Worm (Caenorhabditis elegans) whole organism, L3 larva: ENCODE data around the gene Y15E3A.4.

Experiments
- ZK546.5 ChIP-seq: sonication (generic microtip); optimal IDR thresholded peaks from 2 replicates; lab custom pipeline; 2017; ENCODE audit warnings: missing biosample characterization, missing genetic modification characterization
- aly-2 ChIP-seq: fragments of 150-350 bp; optimal IDR thresholded peaks from 2 replicates; lab custom pipeline; 2014; ENCODE audit warnings: missing biosample characterization, missing genetic modification characterization
- ama-1 ChIP-seq: fragments of 150-350 bp; optimal IDR thresholded peaks from 2 replicates; lab custom pipeline; 2018
- ceh-16 ChIP-seq: sonication (generic microtip); optimal IDR thresholded peaks from 2 replicates; lab custom pipeline; 2017; ENCODE audit warnings: missing biosample characterization, missing genetic modification characterization
- ceh-28 ChIP-seq: fragments of 150-350 bp; optimal IDR thresholded peaks from 2 replicates; lab custom pipeline; 2014; ENCODE audit warnings: missing biosample characterization, missing genetic modification reagents, missing genetic modification characterization
- ceh-9 ChIP-seq: sonication (generic microtip); optimal IDR thresholded peaks from 2 replicates; lab custom pipeline; 2018; ENCODE audit warnings: missing biosample characterization, missing genetic modification characterization
- daf-12 ChIP-seq: fragments of 150-350 bp; optimal IDR thresholded peaks from 2 replicates; lab custom pipeline; 2014; ENCODE audit warnings: missing biosample characterization, missing genetic modification reagents, missing genetic modification characterization
- egl-27 ChIP-seq: sonication (generic microtip); optimal IDR thresholded peaks from 4 replicates; lab custom pipeline; 2017; ENCODE audit warnings: missing biosample characterization, missing genetic modification reagents, missing genetic modification characterization
- egl-5 ChIP-seq: fragments of 150-350 bp; optimal IDR thresholded peaks from 2 replicates; lab custom pipeline; 2017; ENCODE audit warnings: missing biosample characterization, missing genetic modification reagents, missing genetic modification characterization, inconsistent platforms
- elt-1 ChIP-seq: fragments of 150-350 bp; optimal IDR thresholded peaks from 2 replicates; lab custom pipeline; 2014; ENCODE audit warnings: missing biosample characterization, missing genetic modification characterization
- elt-2 ChIP-seq: sonication (generic microtip); optimal IDR thresholded peaks from 2 replicates; lab custom pipeline; 2016; ENCODE audit warnings: missing genetic modification reagents, mild to moderate bottlenecking, missing genetic modification characterization, missing compliant biosample characterization
- elt-3 ChIP-seq, 3 experiments: fragments of 150-350 bp in 1 of 3; sonication (generic microtip) in 2 of 3; optimal IDR thresholded peaks; 2 replicates in 2 of 3; 4 replicates in 1 of 3; lab custom pipeline; 2014 to 2017; ENCODE audit warnings: missing biosample characterization in 3 of 3, missing genetic modification characterization in 3 of 3
- eor-1 ChIP-seq, 2 experiments: fragments of 150-350 bp; optimal IDR thresholded peaks; 2 replicates each; lab custom pipeline; 2014 to 2018; ENCODE audit warnings: missing biosample characterization in 2 of 2, missing genetic modification characterization in 2 of 2
- fkh-10 ChIP-seq: sonication (generic microtip); optimal IDR thresholded peaks from 2 replicates; lab custom pipeline; 2017; ENCODE audit warnings: missing biosample characterization, missing genetic modification reagents, missing genetic modification characterization
- fkh-2 ChIP-seq: fragments of 150-350 bp; optimal IDR thresholded peaks from 2 replicates; lab custom pipeline; 2014; ENCODE audit warnings: missing biosample characterization, missing genetic modification reagents, missing genetic modification characterization
- fos-1 ChIP-seq: fragments of 150-350 bp; optimal IDR thresholded peaks from 2 replicates; lab custom pipeline; 2014; ENCODE audit warnings: missing biosample characterization, missing genetic modification characterization
- hmg-11 ChIP-seq: sonication (generic microtip); optimal IDR thresholded peaks from 2 replicates; lab custom pipeline; 2016; ENCODE audit warnings: missing genetic modification characterization, missing compliant biosample characterization
- jun-1 ChIP-seq: fragments of 150-350 bp; optimal IDR thresholded peaks from 2 replicates; lab custom pipeline; 2014; ENCODE audit warnings: missing biosample characterization, missing genetic modification reagents, missing genetic modification characterization
- lin-15B ChIP-seq: fragments of 150-350 bp; optimal IDR thresholded peaks from 2 replicates; lab custom pipeline; 2014; ENCODE audit warnings: missing biosample characterization, missing genetic modification characterization
- lin-39 ChIP-seq: fragments of 150-350 bp; optimal IDR thresholded peaks from 2 replicates; lab custom pipeline; 2018; ENCODE audit warnings: missing biosample characterization, missing genetic modification reagents, missing genetic modification characterization
- lsy-12 ChIP-seq: sonication (generic microtip); optimal IDR thresholded peaks from 2 replicates; lab custom pipeline; 2016; ENCODE audit warnings: mild to moderate bottlenecking, missing genetic modification characterization, missing compliant biosample characterization
- mdl-1 ChIP-seq: fragments of 150-350 bp; optimal IDR thresholded peaks from 2 replicates; lab custom pipeline; 2014; ENCODE audit warnings: missing biosample characterization, missing genetic modification characterization
- mml-1 ChIP-seq: fragments of 150-350 bp; sonication (generic microtip); optimal IDR thresholded peaks from 3 replicates; lab custom pipeline; 2014; ENCODE audit warnings: missing biosample characterization, missing genetic modification characterization
- nfya-1 ChIP-seq: sonication (generic microtip); optimal IDR thresholded peaks from 2 replicates; lab custom pipeline; 2017; ENCODE audit warnings: missing genetic modification characterization, mild to moderate bottlenecking, missing compliant biosample characterization, antibody characterized with exemption, moderate library complexity; ENCODE audit not compliant: insufficient read depth
- nhr-11 ChIP-seq: fragments of 150-350 bp; optimal IDR thresholded peaks from 2 replicates; lab custom pipeline; 2014; ENCODE audit warnings: missing biosample characterization, missing genetic modification characterization
- nhr-12 ChIP-seq: fragments of 150-350 bp; optimal IDR thresholded peaks from 2 replicates; lab custom pipeline; 2014; ENCODE audit warnings: missing biosample characterization, missing genetic modification characterization
- nhr-23 ChIP-seq: fragments of 150-350 bp; optimal IDR thresholded peaks from 2 replicates; lab custom pipeline; 2014; ENCODE audit warnings: missing biosample characterization, missing genetic modification reagents, missing genetic modification characterization
- nhr-237 ChIP-seq: fragments of 150-350 bp; optimal IDR thresholded peaks from 2 replicates; lab custom pipeline; 2014; ENCODE audit warnings: missing biosample characterization, missing genetic modification characterization
- nhr-25 ChIP-seq: sonication (generic microtip); optimal IDR thresholded peaks from 2 replicates; lab custom pipeline; 2017; ENCODE audit warnings: missing biosample characterization, missing genetic modification characterization
- nhr-43 ChIP-seq: sonication (generic microtip); optimal IDR thresholded peaks from 2 replicates; lab custom pipeline; 2016; ENCODE audit warnings: mild to moderate bottlenecking, missing genetic modification characterization, missing compliant biosample characterization; ENCODE audit not compliant: poor library complexity, severe bottlenecking
- nhr-67 ChIP-seq: fragments of 150-350 bp; optimal IDR thresholded peaks from 2 replicates; lab custom pipeline; 2014; ENCODE audit warnings: missing biosample characterization, missing genetic modification characterization
- nhr-76 ChIP-seq: fragments of 150-350 bp; sonication (generic microtip); optimal IDR thresholded peaks from 5 replicates; lab custom pipeline; 2014; ENCODE audit warnings: missing biosample characterization, missing genetic modification characterization
- nhr-77 ChIP-seq: fragments of 150-350 bp; optimal IDR thresholded peaks from 2 replicates; lab custom pipeline; 2014; ENCODE audit warnings: missing biosample characterization, missing genetic modification characterization
- pha-4 ChIP-seq: fragments of 150-350 bp; optimal IDR thresholded peaks from 2 replicates; lab custom pipeline; 2014; ENCODE audit warnings: missing biosample characterization, missing genetic modification reagents, missing genetic modification characterization
- pqm-1 ChIP-seq: fragments of 150-350 bp; optimal IDR thresholded peaks from 2 replicates; lab custom pipeline; 2017; ENCODE audit warnings: missing biosample characterization, missing genetic modification characterization, inconsistent platforms
- sea-2 ChIP-seq: fragments of 150-350 bp; sonication (generic microtip); optimal IDR thresholded peaks from 4 replicates; lab custom pipeline; 2014; ENCODE audit warnings: missing biosample characterization, missing genetic modification reagents, missing genetic modification characterization
- skn-1 ChIP-seq: fragments of 150-350 bp; optimal IDR thresholded peaks from 2 replicates; lab custom pipeline; 2014; ENCODE audit warnings: missing biosample characterization, missing genetic modification characterization
- snpc-4 ChIP-seq: fragments of 150-350 bp; optimal IDR thresholded peaks from 2 replicates; lab custom pipeline; 2014; ENCODE audit warnings: missing biosample characterization, missing genetic modification characterization
- tbx-2 ChIP-seq: sonication (generic microtip); optimal IDR thresholded peaks from 2 replicates; lab custom pipeline; 2016; ENCODE audit warnings: mild to moderate bottlenecking, missing genetic modification characterization, missing compliant biosample characterization
- unc-39 ChIP-seq: sonication (generic microtip); optimal IDR thresholded peaks from 4 replicates; lab custom pipeline; 2017; ENCODE audit warnings: missing biosample characterization, missing genetic modification characterization
- unc-62 ChIP-seq: fragments of 150-350 bp; sonication (generic microtip); optimal IDR thresholded peaks from 4 replicates; lab custom pipeline; 2014; ENCODE audit warnings: missing biosample characterization, missing genetic modification reagents, missing genetic modification characterization
- ztf-4 ChIP-seq: fragments of 150-350 bp; optimal IDR thresholded peaks from 2 replicates; lab custom pipeline; 2014; ENCODE audit warnings: missing biosample characterization, missing genetic modification characterization

Gene Y15E3A.4

DNA sequence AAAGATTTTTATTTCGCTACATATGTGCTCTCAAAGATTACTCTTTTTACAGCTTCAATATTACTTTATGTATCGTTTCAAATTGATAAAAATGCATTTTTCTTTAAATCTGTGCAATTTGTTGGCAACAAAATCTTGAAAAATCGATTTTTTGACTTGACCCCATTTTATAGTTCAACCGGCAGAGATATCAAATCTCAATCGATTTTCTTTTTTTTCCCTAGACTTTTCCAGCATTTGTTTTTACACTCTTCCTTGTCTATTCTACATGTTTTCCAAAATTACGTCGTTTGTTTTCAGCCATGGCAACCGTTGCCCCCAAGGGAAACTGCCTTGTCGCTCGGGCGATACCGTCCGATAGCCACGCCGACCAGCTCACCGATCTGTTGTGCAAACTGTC lies 24.2 kb downstream of the Y15E3A.4 start, which contains the start of gene nfki-1:
Gene nfki-1 (plus strand): TSS at position 301 of the 400 bp plus-strand sequence.
- TF ChIP-seq skn-1 (tag; lab: Kevin White, UChicago) = no peak
- no peak for TF ChIP-seq fkh-2 (tag; lab: Kevin White, UChicago)
- TF ChIP-seq hmg-11 (tag; lab: Kevin White, UChicago) = no peak
- no peak for TF ChIP-seq elt-2 (tag; lab: Kevin White, UChicago)
- no peak for TF ChIP-seq ztf-4
- TF ChIP-seq unc-39 (tag; lab: Kevin White, UChicago) = no peak
- no peak for TF ChIP-seq elt-1 (tag; lab: Kevin White, UChicago)
- TF ChIP-seq nfya-1 (tag; lab: Kevin White, UChicago) = no peak
- no peak for TF ChIP-seq nhr-12 (tag; lab: Kevin White, UChicago)
- no peak for TF ChIP-seq lin-15B (tag; lab: Kevin White, UChicago)
- TF ChIP-seq pha-4 (tag; lab: Kevin White, UChicago) = no peak
- TF ChIP-seq nhr-43 (tag; lab: Kevin White, UChicago) = no peak
- TF ChIP-seq mml-1 (tag; lab: Kevin White, UChicago) = no peak
- TF ChIP-seq ama-1 = no peak
- no peak for TF ChIP-seq egl-5 (tag; lab: Kevin White, UChicago)
- TF ChIP-seq nhr-76 (tag; lab: Kevin White, UChicago) = no peak
- no peak for TF ChIP-seq jun-1 (tag; lab: Kevin White, UChicago)
- TF ChIP-seq nhr-237 (tag; lab: Kevin White, UChicago) = no peak
- no peak for TF ChIP-seq ceh-16

DNA sequence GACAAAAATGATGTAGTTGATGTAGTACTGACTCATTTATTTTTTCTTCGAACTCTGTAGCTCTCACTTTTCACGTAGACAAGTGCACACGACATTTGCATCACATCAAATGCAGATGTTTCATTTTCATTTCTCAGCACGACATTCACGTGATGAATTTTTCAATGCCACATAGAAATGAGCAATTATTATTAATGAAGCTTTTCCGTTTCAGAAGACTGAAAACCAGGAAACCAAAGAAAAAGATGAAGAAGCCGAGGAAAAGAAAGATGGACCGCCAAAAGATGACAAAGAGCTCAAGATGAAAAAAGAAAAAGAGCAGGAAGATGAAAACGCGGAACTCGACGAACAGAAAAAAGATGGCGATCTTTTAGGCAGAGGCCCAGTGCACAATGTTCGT lies 24.8 kb downstream of the Y15E3A.4 start:
- no peak for TF ChIP-seq ztf-4
- TF ChIP-seq skn-1 (tag; lab: Kevin White, UChicago) = peak; percentile 23
- TF ChIP-seq nfya-1 (tag; lab: Kevin White, UChicago) = peak; percentile 31
- no peak for TF ChIP-seq fkh-2 (tag; lab: Kevin White, UChicago)
- TF ChIP-seq hmg-11 (tag; lab: Kevin White, UChicago) = peak; percentile 24

DNA sequence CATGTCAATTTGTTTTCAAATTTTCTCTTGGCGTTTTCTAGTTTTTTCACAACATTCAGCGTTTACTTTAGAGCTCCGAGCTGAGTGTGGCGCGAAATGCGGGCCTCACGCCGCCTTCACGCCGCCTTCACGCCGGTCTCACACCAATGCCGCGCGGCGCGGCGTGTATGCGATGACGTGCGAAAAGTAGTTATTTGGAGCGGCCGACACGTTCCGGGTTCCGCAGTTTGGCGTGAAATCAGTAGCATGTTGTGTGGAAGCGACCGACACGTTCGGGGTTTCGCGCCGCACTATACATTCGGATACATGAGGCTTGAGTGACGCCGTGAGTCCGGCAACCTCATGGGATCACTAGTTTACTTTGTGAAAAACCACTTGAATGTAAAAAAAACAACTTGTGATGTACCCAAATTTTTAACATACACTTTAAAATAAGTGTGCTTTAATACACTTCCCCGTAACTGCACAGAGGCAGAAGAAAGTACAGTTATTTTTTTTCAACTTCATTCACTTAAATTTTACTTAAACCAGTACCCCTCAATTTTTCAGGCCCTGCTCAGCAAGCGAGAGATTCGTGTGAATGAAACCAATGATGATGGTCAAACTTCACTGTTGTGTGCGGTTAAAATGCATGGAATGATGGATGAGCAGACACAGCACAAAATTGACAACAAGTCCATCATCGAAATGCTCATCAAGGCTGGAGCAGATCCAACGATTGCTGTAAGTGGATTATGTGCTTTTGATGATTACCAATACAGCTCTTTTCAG lies 31.6 kb downstream of the Y15E3A.4 start:
- TF ChIP-seq snpc-4 (tag; lab: Kevin White, UChicago) (peak; percentile 59), fos-1 (tag; lab: Kevin White, UChicago) (no peak), hmg-11 (tag; lab: Kevin White, UChicago) (no peak), sea-2 (no peak)

DNA sequence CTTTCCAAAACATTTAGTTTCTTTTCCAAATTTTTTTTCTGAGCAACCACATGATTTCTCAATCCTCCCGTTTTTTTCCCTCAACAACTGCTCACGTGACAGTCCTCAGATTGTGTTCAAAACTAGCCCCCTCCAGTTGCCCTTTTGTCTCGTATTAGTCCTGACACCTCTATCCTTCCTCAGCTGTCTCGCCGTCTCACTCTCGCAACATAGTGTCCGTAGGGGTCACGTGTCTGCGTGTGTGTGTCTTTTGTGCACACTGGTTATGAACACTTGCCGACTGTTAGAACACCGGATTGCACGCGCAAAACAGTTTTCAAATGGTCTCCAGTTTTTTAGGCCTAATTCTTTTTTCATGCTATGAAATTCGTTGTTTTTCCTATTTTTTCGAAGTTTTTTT lies 34.5 kb downstream of the Y15E3A.4 start:
- TF ChIP-seq fos-1 (tag; lab: Kevin White, UChicago) (peak; percentile 36), nhr-23 (tag; lab: Kevin White, UChicago) (peak; percentile 70), ama-1 (no peak), nhr-11 (tag; lab: Kevin White, UChicago) (peak; percentile 22), lin-39 (tag; lab: Kevin White, UChicago) (peak; percentile 71), sea-2 (no peak), nhr-237 (tag; lab: Kevin White, UChicago) (no peak), daf-12 (no peak), nhr-43 (tag; lab: Kevin White, UChicago) (peak; percentile 53), unc-62 (peak; percentile 54), snpc-4 (tag; lab: Kevin White, UChicago) (peak; percentile 70), elt-3 (tag; optimal IDR thresholded peaks at IDR 0.05; lab: Kevin White, UChicago) (no peak), nhr-77 (tag; lab: Kevin White, UChicago) (no peak), unc-39 (tag; lab: Kevin White, UChicago) (no peak), elt-2 (tag; lab: Kevin White, UChicago) (no peak), ceh-28 (tag; lab: Kevin White, UChicago) (peak; percentile 7), ceh-16 (no peak), ZK546.5 (tag; lab: Kevin White, UChicago) (no peak), nhr-67 (no peak), tbx-2 (tag; lab: Kevin White, UChicago) (peak; percentile 75), egl-27 (no peak), nhr-25 (tag; lab: Kevin White, UChicago) (peak; percentile 60), lin-15B (tag; lab: Kevin White, UChicago) (peak; percentile 38), nhr-12 (tag; lab: Kevin White, UChicago) (no peak), elt-1 (tag; lab: Kevin White, UChicago) (peak; percentile 30), ztf-4 (peak; percentile 2), mdl-1 (tag; lab: Kevin White, UChicago) (peak; percentile 77), lsy-12 (tag; lab: Kevin White, UChicago) (peak; percentile 65), eor-1 (tag; optimal IDR thresholded peaks at IDR 0.05; lab: Kevin White, UChicago) (no peak), hmg-11 (tag; lab: Kevin White, UChicago) (peak; percentile 76), nfya-1 (tag; lab: Kevin White, UChicago) (peak; percentile 75), fkh-10 (GFP tag; lab: Kevin White, UChicago) (no peak), egl-5 (tag; lab: Kevin White, UChicago) (peak; percentile 5), ceh-9 (no peak), aly-2 (tag; lab: Kevin White, UChicago) (no peak), pha-4 (tag; lab: Kevin White, UChicago) (peak; percentile 90), pqm-1 (tag; lab: Kevin White, UChicago) (no peak), fkh-2 (tag; lab: Kevin White, UChicago) (no peak)
